Worm (Caenorhabditis elegans) whole organism, late embryonic: ENCODE data around the gene rrsr-1.

Experiments
- F13H6.1 ChIP-seq: sonication (generic microtip); optimal IDR thresholded peaks from 2 replicates; lab custom pipeline; 2016; ENCODE audit warnings: missing genetic modification characterization, missing compliant biosample characterization
- K02D7.2 ChIP-seq: sonication (generic microtip); optimal IDR thresholded peaks from 2 replicates; lab custom pipeline; 2017; ENCODE audit warnings: mild to moderate bottlenecking, missing genetic modification characterization, missing compliant biosample characterization
- K09A11.1 ChIP-seq: sonication (generic microtip); optimal IDR thresholded peaks from 2 replicates; lab custom pipeline; 2017; ENCODE audit warnings: antibody characterized with exemption, mild to moderate bottlenecking, missing genetic modification characterization, missing compliant biosample characterization; ENCODE audit not compliant: insufficient read depth
- ceh-18 ChIP-seq: sonication (generic microtip); optimal IDR thresholded peaks from 2 replicates; lab custom pipeline; 2016; ENCODE audit warnings: missing genetic modification characterization, missing compliant biosample characterization
- ceh-2 ChIP-seq: sonication (generic microtip); optimal IDR thresholded peaks from 2 replicates; lab custom pipeline; 2016; ENCODE audit warnings: missing genotype, missing genetic modification characterization, missing compliant biosample characterization
- ceh-22 ChIP-seq: sonication (generic microtip); optimal IDR thresholded peaks from 2 replicates; lab custom pipeline; 2017; ENCODE audit warnings: missing biosample characterization, missing genetic modification characterization
- ceh-24 ChIP-seq: sonication (generic microtip); optimal IDR thresholded peaks from 2 replicates; lab custom pipeline; 2016; ENCODE audit warnings: mild to moderate bottlenecking, missing genetic modification characterization, missing compliant biosample characterization
- ceh-45 ChIP-seq: fragments of 200-800 bp; sonication (Bioruptor generic); IDR thresholded peaks from 2 replicates; pipeline ENCODE4 v1.3.6; 2022; ENCODE audit warnings: missing genetic modification reagents, missing genetic modification characterization, missing compliant biosample characterization
- ceh-48 ChIP-seq: sonication (generic microtip); optimal IDR thresholded peaks from 2 replicates; lab custom pipeline; 2016; ENCODE audit warnings: missing genetic modification characterization, inconsistent platforms, missing compliant biosample characterization
- che-1 ChIP-seq: sonication (generic microtip); optimal IDR thresholded peaks from 2 replicates; lab custom pipeline; 2016; ENCODE audit warnings: mild to moderate bottlenecking, missing genetic modification characterization, missing compliant biosample characterization
- ets-4 ChIP-seq: sonication (generic microtip); optimal IDR thresholded peaks from 2 replicates; lab custom pipeline; 2016; ENCODE audit warnings: missing genetic modification characterization, missing compliant biosample characterization
- fax-1 ChIP-seq: sonication (generic microtip); optimal IDR thresholded peaks from 2 replicates; lab custom pipeline; 2016; ENCODE audit warnings: missing genotype, missing genetic modification characterization, missing compliant biosample characterization
- fkh-10 ChIP-seq: fragments of 150-350 bp; optimal IDR thresholded peaks from 2 replicates; lab custom pipeline; 2014; ENCODE audit warnings: missing biosample characterization, missing genetic modification reagents, missing genetic modification characterization
- fkh-6 ChIP-seq: sonication (generic microtip); optimal IDR thresholded peaks from 2 replicates; lab custom pipeline; 2016; ENCODE audit warnings: missing genetic modification characterization, missing compliant biosample characterization
- hlh-15 ChIP-seq: sonication (generic microtip); optimal IDR thresholded peaks from 2 replicates; lab custom pipeline; 2016; ENCODE audit warnings: missing genetic modification characterization, missing compliant biosample characterization
- hlh-6 ChIP-seq: sonication (generic microtip); optimal IDR thresholded peaks from 2 replicates; lab custom pipeline; 2016; ENCODE audit warnings: missing genotype, missing genetic modification characterization, missing compliant biosample characterization
- hlh-8 ChIP-seq: sonication (generic microtip); optimal IDR thresholded peaks from 2 replicates; lab custom pipeline; 2016; ENCODE audit warnings: missing genotype, missing genetic modification characterization, missing compliant biosample characterization
- lin-11 ChIP-seq: fragments of 200-800 bp; sonication (Bioruptor generic); optimal IDR thresholded peaks from 2 replicates; lab custom pipeline; 2018; ENCODE audit warnings: mild to moderate bottlenecking, missing genetic modification characterization, missing compliant biosample characterization
- madf-2 ChIP-seq: sonication (generic microtip); optimal IDR thresholded peaks from 2 replicates; lab custom pipeline; 2017; ENCODE audit warnings: missing genetic modification characterization, missing compliant biosample characterization
- nfya-1 ChIP-seq: sonication (generic microtip); optimal IDR thresholded peaks from 2 replicates; lab custom pipeline; 2017; ENCODE audit warnings: missing genetic modification characterization, mild to moderate bottlenecking, missing compliant biosample characterization, antibody characterized with exemption, moderate library complexity
- npax-4 ChIP-seq: sonication (generic microtip); optimal IDR thresholded peaks from 2 replicates; lab custom pipeline; 2016; ENCODE audit warnings: missing genetic modification characterization, missing compliant biosample characterization
- pag-3 ChIP-seq: sonication (generic microtip); optimal IDR thresholded peaks from 2 replicates; lab custom pipeline; 2016; ENCODE audit warnings: missing compliant biosample characterization, missing genetic modification characterization, borderline replicate concordance
- pha-2 ChIP-seq: sonication (generic microtip); optimal IDR thresholded peaks from 2 replicates; lab custom pipeline; 2017; ENCODE audit warnings: mild to moderate bottlenecking, missing genetic modification characterization, missing compliant biosample characterization
- pqm-1 ChIP-seq: sonication (generic microtip); optimal IDR thresholded peaks from 2 replicates; lab custom pipeline; 2016; ENCODE audit warnings: missing genetic modification characterization, missing compliant biosample characterization
- pros-1 ChIP-seq: fragments of 150-350 bp; optimal IDR thresholded peaks from 2 replicates; lab custom pipeline; 2014; ENCODE audit warnings: missing biosample characterization, missing genetic modification reagents, missing genetic modification characterization
- ref-2 ChIP-seq: sonication (generic microtip); optimal IDR thresholded peaks from 2 replicates; lab custom pipeline; 2016; ENCODE audit warnings: missing genetic modification characterization, missing compliant biosample characterization
- rnt-1 ChIP-seq: sonication (generic microtip); optimal IDR thresholded peaks from 2 replicates; lab custom pipeline; 2016; ENCODE audit warnings: missing genetic modification characterization, missing compliant biosample characterization
- sdc-2 ChIP-seq: sonication (generic microtip); optimal IDR thresholded peaks from 2 replicates; lab custom pipeline; 2016; ENCODE audit warnings: missing genotype, missing genetic modification characterization, missing compliant biosample characterization
- sox-2 ChIP-seq: fragments of 200-800 bp; sonication (Bioruptor generic); IDR thresholded peaks from 2 replicates; pipeline ENCODE4 v1.3.6; 2022; ENCODE audit warnings: missing genetic modification reagents, missing genetic modification characterization, missing compliant biosample characterization
- sox-4 ChIP-seq: sonication (generic microtip); optimal IDR thresholded peaks from 2 replicates; lab custom pipeline; 2017; ENCODE audit warnings: mild to moderate bottlenecking, missing genetic modification characterization, inconsistent platforms, missing compliant biosample characterization
- tbx-7 ChIP-seq: sonication (generic microtip); optimal IDR thresholded peaks from 2 replicates; lab custom pipeline; 2016; ENCODE audit warnings: missing genotype, missing genetic modification characterization, missing compliant biosample characterization
- ttx-3 ChIP-seq: sonication (generic microtip); optimal IDR thresholded peaks from 2 replicates; lab custom pipeline; 2016; ENCODE audit warnings: missing genetic modification reagents, missing genetic modification characterization, missing compliant biosample characterization
- unc-3 ChIP-seq, 2 experiments: fragments of 200-800 bp in 1 of 2; sonication (Bioruptor generic) in 1 of 2; sonication (generic microtip) in 1 of 2; conservative IDR thresholded peaks in 1 of 2; optimal IDR thresholded peaks in 1 of 2; 2 replicates each; pipeline versions ENCODE4 v1.3.6 to Lab custom; 2016 to 2022; ENCODE audit warnings: missing compliant biosample characterization in 2 of 2, missing genetic modification characterization in 2 of 2, missing genetic modification reagents in 1 of 2
- unc-55 ChIP-seq: sonication (generic microtip); optimal IDR thresholded peaks from 2 replicates; lab custom pipeline; 2017; ENCODE audit warnings: missing biosample characterization, missing genetic modification reagents, missing genetic modification characterization
- zip-5 ChIP-seq: sonication (generic microtip); optimal IDR thresholded peaks from 2 replicates; lab custom pipeline; 2016; ENCODE audit warnings: missing genetic modification characterization, missing compliant biosample characterization

rrsr-1 gene

ce11 chrV:14423268-14423667 lies 1.5 kb downstream of the rrsr-1 start, which contains the start of gene rpoa-12 (continued):
- TF ChIP-seq ceh-48 = no peak
- no peak for TF ChIP-seq ceh-45 (GFP tag; lab: Robert Waterston, UW)
- TF ChIP-seq tbx-7 (tag; lab: Kevin White, UChicago) = peak; percentile 69
- no peak for TF ChIP-seq ceh-22 (tag; lab: Kevin White, UChicago)
- peak; percentile 19 for TF ChIP-seq rnt-1 (tag; lab: Kevin White, UChicago)
- TF ChIP-seq zip-5 (tag; lab: Kevin White, UChicago) = peak; percentile 54
- TF ChIP-seq sdc-2 (tag; lab: Kevin White, UChicago) = no peak
- TF ChIP-seq unc-3 (GFP tag; conservative IDR thresholded peaks at IDR 0.05; lab: Robert Waterston, UW) = no peak
- no peak for TF ChIP-seq unc-3 (tag; optimal IDR thresholded peaks at IDR 0.05; lab: Kevin White, UChicago)
- TF ChIP-seq pha-2 (tag; lab: Kevin White, UChicago) = no peak
- no peak for TF ChIP-seq npax-4 (tag; lab: Kevin White, UChicago)
- no peak for TF ChIP-seq nfya-1 (tag; lab: Kevin White, UChicago)
- no peak for TF ChIP-seq ceh-24 (tag; lab: Kevin White, UChicago)
- TF ChIP-seq pqm-1 (tag; lab: Kevin White, UChicago) = peak; percentile 21
- peak; percentile 62 for TF ChIP-seq ceh-2 (tag; lab: Kevin White, UChicago)
- peak; percentile 15 for TF ChIP-seq fax-1
- TF ChIP-seq madf-2 (tag; lab: Kevin White, UChicago) = no peak
- TF ChIP-seq K09A11.1 (tag; lab: Kevin White, UChicago) = no peak

DNA sequence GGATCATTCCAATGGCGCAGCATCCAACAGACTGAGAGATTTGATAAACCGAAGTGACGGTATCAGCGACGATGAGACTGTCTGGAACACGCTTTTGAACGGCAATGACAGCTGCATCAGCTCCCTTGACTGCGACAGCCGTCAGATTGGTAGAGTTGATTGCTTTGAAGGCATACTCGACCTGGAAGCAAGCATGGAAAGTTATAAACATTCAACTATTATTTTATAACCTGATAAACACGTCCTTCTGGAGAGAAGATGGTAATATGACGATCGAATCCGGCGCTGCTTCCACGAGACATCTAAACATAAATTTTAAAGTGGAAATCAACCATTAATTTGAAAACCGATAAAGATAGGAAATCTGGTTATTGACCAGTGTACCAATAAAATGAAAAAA lies 2.5 kb downstream of the rrsr-1 start, which contains the start of gene pas-1:
TSS of gene pas-1 (minus strand) at position 302 of the 400 bp plus-strand sequence.
- TF ChIP-seq ceh-45 (GFP tag; lab: Robert Waterston, UW) = no peak
- no peak for TF ChIP-seq zip-5 (tag; lab: Kevin White, UChicago)

ce11 chrV:14421325-14421724 lies 3.5 kb downstream of the rrsr-1 start, which contains the start of gene dhs-22:
TSS of gene dhs-22 (minus strand) at chrV:14421440.
- TF ChIP-seq hlh-15 (tag; lab: Kevin White, UChicago) (no peak), sox-4 (no peak), che-1 (tag; lab: Kevin White, UChicago) (no peak), fkh-6 (no peak), pag-3 (tag; lab: Kevin White, UChicago) (no peak), unc-55 (no peak), hlh-6 (no peak), lin-11 (no peak), fkh-10 (no peak), hlh-8 (tag; lab: Kevin White, UChicago) (no peak), tbx-7 (tag; lab: Kevin White, UChicago) (no peak), ceh-24 (tag; lab: Kevin White, UChicago) (no peak), ceh-45 (GFP tag; lab: Robert Waterston, UW) (no peak), zip-5 (tag; lab: Kevin White, UChicago) (no peak)
- TF ChIP-seq, all 69 proteins: peak for 0

DNA sequence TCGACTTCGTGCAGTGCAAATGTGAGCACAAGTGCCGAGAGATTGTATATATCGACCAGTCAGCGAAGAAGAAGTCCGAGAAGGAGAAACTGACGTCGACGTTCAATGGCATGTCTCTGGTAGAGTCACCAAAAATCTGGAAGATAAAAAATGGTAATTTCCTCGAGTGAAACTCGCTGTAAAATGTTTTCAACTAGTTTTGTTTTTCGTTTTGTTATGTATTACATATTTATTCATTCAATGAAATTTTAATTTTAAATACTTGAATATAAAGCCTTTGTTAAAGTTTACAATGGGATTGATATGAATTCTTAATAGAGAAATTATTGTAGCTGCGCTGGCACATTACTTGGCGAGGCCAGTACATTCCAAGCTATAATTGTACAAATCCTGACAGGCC lies 5.0 kb downstream of the rrsr-1 start:
- TF ChIP-seq hlh-8 (tag; lab: Kevin White, UChicago) (no peak), ceh-45 (GFP tag; lab: Robert Waterston, UW) (no peak), hlh-15 (tag; lab: Kevin White, UChicago) (no peak), nfya-1 (tag; lab: Kevin White, UChicago) (no peak), sox-2 (no peak), ttx-3 (tag; lab: Kevin White, UChicago) (no peak), ets-4 (no peak), pros-1 (tag; lab: Kevin White, UChicago) (no peak), ref-2 (tag; lab: Kevin White, UChicago) (no peak), sdc-2 (tag; lab: Kevin White, UChicago) (no peak), ceh-18 (tag; lab: Kevin White, UChicago) (no peak), K02D7.2 (tag; lab: Kevin White, UChicago) (no peak), unc-3 (GFP tag; conservative IDR thresholded peaks at IDR 0.05; lab: Robert Waterston, UW) (no peak), unc-3 (tag; optimal IDR thresholded peaks at IDR 0.05; lab: Kevin White, UChicago) (no peak), fkh-6 (no peak), zip-5 (tag; lab: Kevin White, UChicago) (no peak), unc-55 (no peak), ceh-22 (tag; lab: Kevin White, UChicago) (no peak), hlh-6 (no peak), F13H6.1 (tag; lab: Kevin White, UChicago) (no peak)
- TF ChIP-seq, all 69 proteins: peak for 0
